Worm (Caenorhabditis elegans): ENCODE data around the gene gpx-7.
A peak's percentile ranks its signal among the peaks of the same experiment; 100 is the strongest.

The gpx-7 gene

ce11 chrX:7773714-7774318 lies 25.8 kb downstream of the gpx-7 start (continued):
- peak; percentile 49 for TF ChIP-seq unc-130 (GFP tag; optimal IDR thresholded peaks at IDR 0.05)
- 0 out of 2 replicates have a peak, but pooled peaks have one; percentile 68 for TF ChIP-seq tra-1 (GFP tag; IDR thresholded peaks at IDR 0.05)
- no peak for TF ChIP-seq lin-39 (tag; optimal IDR thresholded peaks at IDR 0.05)
- peak; percentile 62 for TF ChIP-seq mep-1 (tag; optimal IDR thresholded peaks at IDR 0.05)
- no peak for TF ChIP-seq cey-2 (tag; optimal IDR thresholded peaks at IDR 0.05; ENCODE audit: borderline replicate concordance, insufficient read depth)
- TF ChIP-seq egl-27 (tag; optimal IDR thresholded peaks at IDR 0.05) = no peak
- TF ChIP-seq sdz-12 (GFP tag; optimal IDR thresholded peaks at IDR 0.05) = no peak
- no peak for TF ChIP-seq aha-1 (tag)
- no peak for TF ChIP-seq spr-3 (GFP tag; optimal IDR thresholded peaks at IDR 0.05)
- TF ChIP-seq zip-11 (GFP tag; IDR thresholded peaks at IDR 0.05) = no peak
- TF ChIP-seq zag-1 (tag; optimal IDR thresholded peaks at IDR 0.05) = no peak
- no peak for TF ChIP-seq fkh-10 (GFP tag; optimal IDR thresholded peaks at IDR 0.05)
- no peak for TF ChIP-seq F10B5.3 (tag; optimal IDR thresholded peaks at IDR 0.05)
- TF ChIP-seq T26A8.4 (GFP tag; IDR thresholded peaks at IDR 0.05) = no peak
- TF ChIP-seq lsy-2 (tag; optimal IDR thresholded peaks at IDR 0.05) = peak in 1 of 2 experiments; percentile 21
- TF ChIP-seq zfp-2 (tag; optimal IDR thresholded peaks at IDR 0.05) = no peak
- peak; percentile 58 for TF ChIP-seq hlh-11 (tag; optimal IDR thresholded peaks at IDR 0.05)
- TF ChIP-seq ZK546.5 (tag; optimal IDR thresholded peaks at IDR 0.05) = no peak
- peak; percentile 13 for TF ChIP-seq mxl-3 (GFP tag; optimal IDR thresholded peaks at IDR 0.05)
- peak; percentile 18; the same call in 1 of the 2 replicates for TF ChIP-seq madf-9 (GFP tag; conservative IDR thresholded peaks at IDR 0.05)
- no peak for TF ChIP-seq dmd-8 (GFP tag; IDR thresholded peaks at IDR 0.05)
- no peak for TF ChIP-seq fos-1 (tag; optimal IDR thresholded peaks at IDR 0.05)
- TF ChIP-seq F37D6.2 (tag; optimal IDR thresholded peaks at IDR 0.05) = no peak
- no peak for TF ChIP-seq ztf-11 (tag; optimal IDR thresholded peaks at IDR 0.05)
- TF ChIP-seq ceh-82 (tag; optimal IDR thresholded peaks at IDR 0.05) = no peak
- TF ChIP-seq nhr-102 (tag; optimal IDR thresholded peaks at IDR 0.05) = peak; percentile 62
- peak; percentile 68 for TF ChIP-seq hmg-1.1 (GFP tag; IDR thresholded peaks at IDR 0.05)
- no peak for TF ChIP-seq nhr-237 (tag; optimal IDR thresholded peaks at IDR 0.05)
- TF ChIP-seq T20F7.1 (GFP tag; optimal IDR thresholded peaks at IDR 0.05) = no peak
- peak in 1 of 2 experiments; percentile 38 for TF ChIP-seq mdl-1 (tag; optimal IDR thresholded peaks at IDR 0.05)
- peak; percentile 47 for TF ChIP-seq hlh-30 (tag; optimal IDR thresholded peaks at IDR 0.05; ENCODE audit: insufficient read depth)
- no peak for TF ChIP-seq jun-1 (tag; optimal IDR thresholded peaks at IDR 0.05)
- TF ChIP-seq ces-1 (GFP tag; optimal IDR thresholded peaks at IDR 0.05) = no peak
- no peak for TF ChIP-seq zip-2 (tag; optimal IDR thresholded peaks at IDR 0.05)
- TF ChIP-seq daf-8 (GFP tag; IDR thresholded peaks at IDR 0.05) = no peak
- TF ChIP-seq D1046.2 (GFP tag; IDR thresholded peaks at IDR 0.05) = no peak; the same call in 1 of the 2 replicates
- no peak for TF ChIP-seq nhr-77 (tag; optimal IDR thresholded peaks at IDR 0.05)
- no peak for TF ChIP-seq nhr-41 (GFP tag; IDR thresholded peaks at IDR 0.05)
- TF ChIP-seq F26F4.8 (GFP tag; conservative IDR thresholded peaks at IDR 0.05) = peak; percentile 50; the same call in 1 of the 2 replicates
- peak; percentile 19 for TF ChIP-seq lir-3 (tag; optimal IDR thresholded peaks at IDR 0.05)
- no peak for TF ChIP-seq aly-2 (tag; optimal IDR thresholded peaks at IDR 0.05)
- peak; percentile 81 for TF ChIP-seq snpc-1.2 (GFP tag; IDR thresholded peaks at IDR 0.05)
- TF ChIP-seq mes-2 (tag; optimal IDR thresholded peaks at IDR 0.05; ENCODE audit: poor library complexity, severe bottlenecking) = peak; percentile 57
- TF ChIP-seq rbr-2 (tag; optimal IDR thresholded peaks at IDR 0.05) = peak; percentile 43
- no peak for TF ChIP-seq lin-15B (tag; optimal IDR thresholded peaks at IDR 0.05)
- no peak for TF ChIP-seq duxl-1 (tag; optimal IDR thresholded peaks at IDR 0.05; ENCODE audit: poor library complexity)
- no peak for TF ChIP-seq ceh-32 (tag; optimal IDR thresholded peaks at IDR 0.05; ENCODE audit: poor library complexity)
- TF ChIP-seq set-16 (GFP tag; IDR thresholded peaks at IDR 0.05) = no peak
- no peak for TF ChIP-seq snpc-4 (tag; optimal IDR thresholded peaks at IDR 0.05)
- 0 out of 2 replicates have a peak, but pooled peaks have one; percentile 62 for TF ChIP-seq ctbp-1 (GFP tag; IDR thresholded peaks at IDR 0.05)
- TF ChIP-seq Y75B8A.6 (GFP tag; IDR thresholded peaks at IDR 0.05) = no peak
